Worm (Caenorhabditis elegans) whole organism, L2 larva: Measurements from ENCODE around the gene memi-3.

Source experiments
- C34F6.9 ChIP-seq: fragments of 150-350 bp; optimal IDR thresholded peaks from 2 replicates; lab custom pipeline; 2014; ENCODE audit warnings: missing biosample characterization, missing genetic modification characterization
- F13H6.1 ChIP-seq: sonication (generic microtip); optimal IDR thresholded peaks from 2 replicates; lab custom pipeline; 2016; ENCODE audit warnings: missing genetic modification characterization, missing compliant biosample characterization
- R02D3.7 ChIP-seq: fragments of 150-350 bp; optimal IDR thresholded peaks from 2 replicates; lab custom pipeline; 2014; ENCODE audit warnings: missing biosample characterization, missing genetic modification characterization
- Y55F3AM.14 ChIP-seq: fragments of 200-800 bp; sonication (Bioruptor generic); optimal IDR thresholded peaks from 2 replicates; lab custom pipeline; 2018; ENCODE audit warnings: mild to moderate bottlenecking, missing genetic modification characterization, missing compliant biosample characterization
- ZK546.5 ChIP-seq: sonication (generic microtip); optimal IDR thresholded peaks from 2 replicates; lab custom pipeline; 2017; ENCODE audit warnings: missing biosample characterization, missing genetic modification characterization
- alr-1 ChIP-seq: fragments of 150-350 bp; optimal IDR thresholded peaks from 2 replicates; lab custom pipeline; 2014; ENCODE audit warnings: missing biosample characterization, missing genetic modification characterization
- blmp-1 ChIP-seq: sonication (generic microtip); optimal IDR thresholded peaks from 2 replicates; lab custom pipeline; 2017; ENCODE audit warnings: missing genetic modification characterization, mild to moderate bottlenecking, missing compliant biosample characterization, antibody characterized with exemption, moderate library complexity; ENCODE audit not compliant: insufficient read depth
- ceh-82 ChIP-seq: fragments of 150-350 bp; optimal IDR thresholded peaks from 2 replicates; lab custom pipeline; 2014; ENCODE audit warnings: missing biosample characterization, missing genetic modification characterization
- crh-2 ChIP-seq: sonication (generic microtip); optimal IDR thresholded peaks from 2 replicates; lab custom pipeline; 2017; ENCODE audit warnings: missing biosample characterization, missing genetic modification characterization
- dmd-4 ChIP-seq: sonication (generic microtip); optimal IDR thresholded peaks from 2 replicates; lab custom pipeline; 2017; ENCODE audit warnings: missing biosample characterization, missing genetic modification characterization
- elt-1 ChIP-seq: fragments of 150-350 bp; optimal IDR thresholded peaks from 2 replicates; lab custom pipeline; 2014; ENCODE audit warnings: missing biosample characterization, missing genetic modification characterization
- elt-3 ChIP-seq: sonication (generic microtip); optimal IDR thresholded peaks from 2 replicates; lab custom pipeline; 2017; ENCODE audit warnings: missing biosample characterization, missing genetic modification characterization
- fos-1 ChIP-seq: fragments of 150-350 bp; optimal IDR thresholded peaks from 2 replicates; lab custom pipeline; 2014; ENCODE audit warnings: missing biosample characterization, missing genetic modification characterization
- gmeb-1 ChIP-seq: fragments of 150-350 bp; optimal IDR thresholded peaks from 2 replicates; lab custom pipeline; 2014; ENCODE audit warnings: missing biosample characterization, missing genetic modification characterization
- lin-11 ChIP-seq: fragments of 150-350 bp; sonication (generic microtip); optimal IDR thresholded peaks from 2 replicates; lab custom pipeline; 2014; ENCODE audit warnings: missing biosample characterization, missing genetic modification characterization, inconsistent platforms, mixed read lengths
- lin-13 ChIP-seq: fragments of 150-350 bp; optimal IDR thresholded peaks from 2 replicates; lab custom pipeline; 2014; ENCODE audit warnings: missing biosample characterization, missing genetic modification reagents, missing genetic modification characterization
- lin-39 ChIP-seq: fragments of 150-350 bp; optimal IDR thresholded peaks from 2 replicates; lab custom pipeline; 2014; ENCODE audit warnings: missing biosample characterization, missing genetic modification reagents, missing genetic modification characterization
- lsy-2 ChIP-seq, 2 experiments: fragments of 150-350 bp in 1 of 2; sonication (generic microtip) in 1 of 2; optimal IDR thresholded peaks; 2 replicates each; lab custom pipeline; 2014 to 2017; ENCODE audit warnings: missing biosample characterization in 2 of 2, missing genetic modification characterization in 2 of 2
- mab-5 ChIP-seq: fragments of 150-350 bp; optimal IDR thresholded peaks from 2 replicates; lab custom pipeline; 2014; ENCODE audit warnings: missing biosample characterization, missing genetic modification characterization
- mbf-1 ChIP-seq: sonication (generic microtip); optimal IDR thresholded peaks from 2 replicates; lab custom pipeline; 2017; ENCODE audit warnings: missing biosample characterization, missing genetic modification characterization
- nhr-11 ChIP-seq: fragments of 150-350 bp; optimal IDR thresholded peaks from 2 replicates; lab custom pipeline; 2014; ENCODE audit warnings: missing biosample characterization, missing genetic modification characterization
- nhr-21 ChIP-seq: fragments of 150-350 bp; optimal IDR thresholded peaks from 2 replicates; lab custom pipeline; 2014; ENCODE audit warnings: missing biosample characterization, missing genetic modification characterization
- nhr-23 ChIP-seq: fragments of 150-350 bp; optimal IDR thresholded peaks from 2 replicates; lab custom pipeline; 2014; ENCODE audit warnings: missing biosample characterization, missing genetic modification reagents, missing genetic modification characterization
- nhr-237 ChIP-seq: fragments of 150-350 bp; optimal IDR thresholded peaks from 2 replicates; lab custom pipeline; 2014; ENCODE audit warnings: missing biosample characterization, missing genetic modification characterization
- nhr-25 ChIP-seq: fragments of 150-350 bp; sonication (generic microtip); optimal IDR thresholded peaks from 3 replicates; lab custom pipeline; 2014; ENCODE audit warnings: missing biosample characterization, missing genetic modification characterization
- nhr-6 ChIP-seq: fragments of 150-350 bp; optimal IDR thresholded peaks from 2 replicates; lab custom pipeline; 2014; ENCODE audit warnings: missing biosample characterization, missing genetic modification characterization
- nhr-77 ChIP-seq: fragments of 150-350 bp; optimal IDR thresholded peaks from 2 replicates; lab custom pipeline; 2014; ENCODE audit warnings: missing biosample characterization, missing genetic modification characterization
- peb-1 ChIP-seq: fragments of 150-350 bp; optimal IDR thresholded peaks from 2 replicates; lab custom pipeline; 2014; ENCODE audit warnings: missing biosample characterization, missing genetic modification characterization
- skn-1 ChIP-seq: sonication (generic microtip); optimal IDR thresholded peaks from 2 replicates; lab custom pipeline; 2017; ENCODE audit warnings: missing biosample characterization, missing genetic modification characterization
- sma-9 ChIP-seq, 2 experiments: fragments of 150-350 bp in 1 of 2; sonication (generic microtip) in 1 of 2; optimal IDR thresholded peaks; 2 replicates each; lab custom pipeline; 2014 to 2016; ENCODE audit warnings: missing genetic modification characterization in 2 of 2, mild to moderate bottlenecking in 1 of 2, missing biosample characterization in 1 of 2, missing compliant biosample characterization in 1 of 2, missing genetic modification reagents in 1 of 2, moderate library complexity in 1 of 2
- unc-39 ChIP-seq: fragments of 150-350 bp; optimal IDR thresholded peaks from 2 replicates; lab custom pipeline; 2014; ENCODE audit warnings: missing biosample characterization, missing genetic modification characterization
- unc-55 ChIP-seq: fragments of 150-350 bp; sonication (generic microtip); optimal IDR thresholded peaks from 3 replicates; lab custom pipeline; 2014; ENCODE audit warnings: missing biosample characterization, missing genetic modification reagents, missing genetic modification characterization
- zag-1 ChIP-seq: fragments of 150-350 bp; optimal IDR thresholded peaks from 2 replicates; lab custom pipeline; 2014; ENCODE audit warnings: missing biosample characterization, missing genetic modification characterization
- ztf-1 ChIP-seq: fragments of 200-800 bp; sonication (Bioruptor generic); conservative IDR thresholded peaks from 2 replicates; pipeline ENCODE4 v1.3.6; 2022; ENCODE audit warnings: missing genetic modification characterization, missing compliant biosample characterization
- ztf-11 ChIP-seq: sonication (generic microtip); optimal IDR thresholded peaks from 2 replicates; lab custom pipeline; 2017; ENCODE audit warnings: missing biosample characterization, missing genetic modification characterization
- ztf-4 ChIP-seq: fragments of 150-350 bp; optimal IDR thresholded peaks from 2 replicates; lab custom pipeline; 2014; ENCODE audit warnings: missing biosample characterization, missing genetic modification characterization

Gene memi-3

ce11 chrIV:11388684-11389083 lies 14.5 kb downstream of the memi-3 start:
- TF ChIP-seq ztf-1 (GFP tag; lab: Robert Waterston, UW) (no peak), lin-11 (tag; lab: Kevin White, UChicago) (no peak), unc-55 (GFP tag; lab: Kevin White, UChicago) (no peak), blmp-1 (tag; lab: Kevin White, UChicago) (no peak), nhr-21 (tag; lab: Kevin White, UChicago) (peak; percentile 46), dmd-4 (tag; lab: Kevin White, UChicago) (peak; percentile 9), mab-5 (tag; lab: Kevin White, UChicago) (no peak), nhr-11 (tag; lab: Kevin White, UChicago) (no peak), sma-9 (GFP tag; optimal IDR thresholded peaks at IDR 0.05; lab: Kevin White, UChicago) (peak; percentile 29), sma-9 (tag; optimal IDR thresholded peaks at IDR 0.05; lab: Kevin White, UChicago) (no peak), skn-1 (no peak), R02D3.7 (tag; lab: Kevin White, UChicago) (no peak), F13H6.1 (tag; lab: Kevin White, UChicago) (no peak), crh-2 (peak; percentile 20), nhr-77 (tag; lab: Kevin White, UChicago) (no peak), lin-13 (GFP tag; lab: Kevin White, UChicago) (no peak), nhr-23 (tag; lab: Kevin White, UChicago) (no peak), nhr-6 (tag; lab: Kevin White, UChicago) (no peak), elt-3 (tag; lab: Kevin White, UChicago) (no peak), alr-1 (tag; lab: Kevin White, UChicago) (no peak), lsy-2 (tag; optimal IDR thresholded peaks at IDR 0.05; lab: Kevin White, UChicago) (peak in 1 of 2 experiments; percentile 29), ztf-4 (tag; lab: Kevin White, UChicago) (no peak), C34F6.9 (no peak), peb-1 (tag; lab: Kevin White, UChicago) (no peak)

DNA sequence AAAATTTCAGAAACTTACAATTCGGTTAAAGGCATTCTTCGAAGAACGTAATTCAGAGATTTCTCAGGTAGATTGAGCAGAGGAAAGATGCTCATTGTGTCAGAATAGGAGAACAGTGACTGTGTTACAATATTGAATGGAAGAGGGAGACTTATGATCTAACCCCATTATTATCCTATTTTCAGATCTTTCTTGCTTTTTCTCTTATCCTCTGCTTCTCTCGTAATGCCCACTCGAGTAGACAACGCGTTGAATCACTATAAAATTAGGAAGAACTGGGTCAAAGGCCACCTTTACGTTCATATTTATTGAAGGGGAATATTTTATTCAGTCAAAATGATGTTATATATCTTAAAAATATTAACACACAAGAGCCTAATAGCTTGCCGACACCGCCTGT lies 23.9 kb downstream of the memi-3 start, which contains the start of gene fbxb-76:
Gene fbxb-76 (minus strand): TSS at position 101 of the 400 bp plus-strand sequence.
- TF ChIP-seq nhr-23 (tag; lab: Kevin White, UChicago) = no peak
- no peak for TF ChIP-seq lin-39 (tag; lab: Kevin White, UChicago)
- TF ChIP-seq elt-1 (tag; lab: Kevin White, UChicago) = no peak
- TF ChIP-seq ZK546.5 (tag; lab: Kevin White, UChicago) = no peak

- TF ChIP-seq blmp-1 (tag; lab: Kevin White, UChicago) (no peak), fos-1 (no peak), lin-13 (GFP tag; lab: Kevin White, UChicago) (no peak), crh-2 (no peak), nhr-11 (tag; lab: Kevin White, UChicago) (no peak), nhr-21 (tag; lab: Kevin White, UChicago) (no peak), ztf-1 (GFP tag; lab: Robert Waterston, UW) (no peak), Y55F3AM.14 (no peak), nhr-23 (tag; lab: Kevin White, UChicago) (no peak), ztf-11 (tag; lab: Kevin White, UChicago) (no peak), dmd-4 (tag; lab: Kevin White, UChicago) (no peak), ceh-82 (tag; lab: Kevin White, UChicago) (no peak), lin-39 (tag; lab: Kevin White, UChicago) (no peak), sma-9 (GFP tag; optimal IDR thresholded peaks at IDR 0.05; lab: Kevin White, UChicago) (no peak), sma-9 (tag; optimal IDR thresholded peaks at IDR 0.05; lab: Kevin White, UChicago) (no peak), unc-39 (tag; lab: Kevin White, UChicago) (no peak), nhr-77 (tag; lab: Kevin White, UChicago) (no peak), mbf-1 (tag; lab: Kevin White, UChicago) (no peak), nhr-25 (no peak)
Measured at ce11 chrIV:11377439-11377838, 25.7 kb downstream of the memi-3 start.

ce11 chrIV:11375713-11376112 lies 27.4 kb downstream of the memi-3 start:
- TF ChIP-seq gmeb-1 (tag; lab: Kevin White, UChicago) (no peak), nhr-237 (tag; lab: Kevin White, UChicago) (no peak), nhr-77 (tag; lab: Kevin White, UChicago) (no peak), fos-1 (no peak), zag-1 (tag; lab: Kevin White, UChicago) (no peak), unc-55 (GFP tag; lab: Kevin White, UChicago) (no peak), elt-1 (tag; lab: Kevin White, UChicago) (no peak)
- TF ChIP-seq, all 48 proteins: peak for 0
